Worm (Caenorhabditis elegans) whole organism, L3 larva: ENCODE measurements around the gene nep-4.

Source experiments
- ceh-9 ChIP-seq: sonication (generic microtip); optimal IDR thresholded peaks from 2 replicates; lab custom pipeline; 2018; ENCODE audit warnings: missing biosample characterization, missing genetic modification characterization
- fos-1 ChIP-seq: fragments of 150-350 bp; optimal IDR thresholded peaks from 2 replicates; lab custom pipeline; 2014; ENCODE audit warnings: missing biosample characterization, missing genetic modification characterization
- lin-39 ChIP-seq: fragments of 150-350 bp; optimal IDR thresholded peaks from 2 replicates; lab custom pipeline; 2018; ENCODE audit warnings: missing biosample characterization, missing genetic modification reagents, missing genetic modification characterization
- nhr-11 ChIP-seq: fragments of 150-350 bp; optimal IDR thresholded peaks from 2 replicates; lab custom pipeline; 2014; ENCODE audit warnings: missing biosample characterization, missing genetic modification characterization
- snpc-4 ChIP-seq: fragments of 150-350 bp; optimal IDR thresholded peaks from 2 replicates; lab custom pipeline; 2014; ENCODE audit warnings: missing biosample characterization, missing genetic modification characterization
- unc-62 ChIP-seq: fragments of 150-350 bp; sonication (generic microtip); optimal IDR thresholded peaks from 4 replicates; lab custom pipeline; 2014; ENCODE audit warnings: missing biosample characterization, missing genetic modification reagents, missing genetic modification characterization

DNA sequence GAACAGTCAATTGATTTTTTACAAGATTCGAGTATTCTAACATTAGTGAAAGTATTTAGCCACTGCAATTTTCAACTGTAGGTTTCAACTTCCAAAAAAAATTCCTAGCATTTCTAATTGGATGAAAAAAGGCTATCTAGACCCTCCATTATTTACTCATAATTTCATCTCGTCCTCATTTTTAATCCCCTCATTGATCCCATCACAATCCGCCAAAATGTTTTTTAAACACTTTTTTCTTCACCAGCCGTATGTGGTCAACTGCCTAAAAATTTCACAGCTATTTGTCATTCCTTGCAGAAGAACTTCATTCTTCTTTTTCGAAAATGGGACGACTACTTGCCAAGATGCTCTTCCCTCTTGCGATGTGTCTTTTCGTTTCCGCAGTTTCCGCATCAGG, 9.9 kb downstream of the nep-4 start, which contains the start of gene rig-3:
- TF ChIP-seq nhr-11 (tag; lab: Kevin White, UChicago): no peak
- TF ChIP-seq snpc-4 (tag; lab: Kevin White, UChicago): no peak
- TF ChIP-seq ceh-9: no peak
- TF ChIP-seq lin-39 (tag; lab: Kevin White, UChicago): no peak
- no peak for TF ChIP-seq unc-62
- no peak for TF ChIP-seq fos-1 (tag; lab: Kevin White, UChicago)
